Fruit fly (Drosophila melanogaster): ENCODE measurements around the gene CG14969.

The CG14969 gene

DNA sequence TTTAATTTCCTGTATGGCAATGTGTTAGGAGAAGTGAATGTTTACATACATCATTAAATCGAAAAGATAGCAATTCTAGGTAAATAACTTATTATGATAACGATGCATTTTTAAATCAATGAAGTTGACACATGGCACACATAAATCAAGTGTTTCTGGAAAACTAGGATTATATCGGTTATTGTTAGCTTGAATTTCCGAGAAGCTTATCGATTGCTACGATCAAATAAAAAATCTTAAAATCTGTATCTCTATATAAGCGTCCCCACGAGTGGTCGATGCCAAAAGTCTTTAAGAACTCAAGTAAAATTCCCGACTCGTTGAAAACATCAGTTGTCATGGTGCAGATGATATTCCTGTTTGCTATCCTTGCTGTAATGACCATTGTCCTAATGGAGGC, 20.1 kb downstream of the CG14969 start, which contains the start of gene Drsl3:
Gene Drsl3 (plus strand): TSS at position 301 of the 400 bp plus-strand sequence.
- no peak for TF ChIP-seq CG8478 (optimal IDR thresholded peaks at IDR 0.05)
- no peak for TF ChIP-seq Dll (optimal IDR thresholded peaks at IDR 0.05)
- TF ChIP-seq pan (optimal IDR thresholded peaks at IDR 0.05), result no peak
- TF ChIP-seq usp (GFP tag; optimal IDR thresholded peaks at IDR 0.05), result no peak
- no peak for TF ChIP-seq EcR (GFP tag; optimal IDR thresholded peaks at IDR 0.05)
- no peak for TF ChIP-seq psq (optimal IDR thresholded peaks at IDR 0.05)

DNA sequence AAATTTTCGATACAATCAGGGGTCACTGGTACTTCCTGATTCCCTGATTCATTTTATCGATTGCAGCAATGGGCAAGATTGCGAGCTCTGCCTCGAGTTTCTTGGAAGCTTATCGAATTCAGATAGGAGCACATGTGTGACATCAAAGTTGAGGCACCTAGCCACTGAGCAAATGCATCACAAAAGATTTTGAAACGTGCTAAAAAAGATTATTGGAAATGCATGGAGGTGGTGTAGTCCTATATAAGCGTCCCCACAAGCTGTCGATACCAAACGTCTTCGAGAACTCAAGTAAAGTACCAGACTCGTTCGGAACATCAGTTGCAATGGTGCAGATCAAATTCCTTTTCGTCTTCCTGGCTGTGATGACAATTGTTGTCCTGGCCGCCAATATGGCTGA, 20.7 kb downstream of the CG14969 start, which contains the start of gene Drsl2:
Gene Drsl2 (plus strand): TSS at position 301 of the 400 bp plus-strand sequence.
- TF ChIP-seq Dll (optimal IDR thresholded peaks at IDR 0.05) (no peak), EcR (GFP tag; optimal IDR thresholded peaks at IDR 0.05) (no peak), CG8478 (optimal IDR thresholded peaks at IDR 0.05) (no peak), usp (GFP tag; optimal IDR thresholded peaks at IDR 0.05) (no peak), pan (optimal IDR thresholded peaks at IDR 0.05) (no peak), psq (optimal IDR thresholded peaks at IDR 0.05) (no peak)

DNA sequence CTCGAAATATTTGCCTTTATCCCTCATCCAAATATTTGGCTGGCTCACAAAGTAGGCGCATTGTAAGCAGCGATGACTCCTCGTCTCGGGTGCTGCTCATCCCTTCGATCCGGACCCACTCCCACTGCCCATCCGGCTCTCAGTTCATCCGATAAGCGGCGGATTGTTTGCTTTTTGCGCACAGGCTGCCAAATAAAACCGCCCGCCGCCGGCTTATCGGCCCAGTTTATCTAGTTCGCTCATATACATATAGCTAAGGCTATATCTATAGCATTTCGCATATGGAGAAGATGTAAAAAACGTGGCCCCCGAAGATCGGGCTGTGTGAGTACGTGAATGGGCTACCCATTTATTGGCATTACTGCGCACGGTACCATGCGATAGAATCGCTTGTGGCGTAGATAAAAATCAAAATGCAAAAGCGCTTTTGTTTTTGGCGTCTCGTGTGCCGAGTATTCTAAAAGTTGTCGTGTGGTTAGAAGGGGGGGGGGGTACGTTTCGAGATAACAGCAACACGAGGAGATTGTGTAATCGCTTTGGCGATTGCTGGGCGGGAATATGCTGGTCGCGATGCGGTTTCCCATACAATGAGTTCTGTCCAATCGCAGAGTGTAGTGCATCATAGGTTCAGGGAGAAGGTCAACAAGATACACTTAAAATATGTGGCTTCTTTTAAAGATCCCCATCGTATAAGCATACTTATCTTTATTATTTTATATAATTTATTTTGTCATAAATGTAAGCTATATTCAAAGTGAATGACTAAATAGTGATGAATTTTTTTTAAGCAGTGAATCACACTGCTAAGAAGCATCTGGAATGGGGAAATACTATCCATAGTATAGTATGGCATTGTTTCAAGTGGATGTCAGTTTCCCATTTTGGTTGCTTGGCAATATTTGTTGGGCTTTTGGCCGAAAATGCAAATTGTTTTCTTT, 25.8 kb downstream of the CG14969 start:
- no peak for TF ChIP-seq psq (optimal IDR thresholded peaks at IDR 0.05)
- no peak for TF ChIP-seq CG8478 (optimal IDR thresholded peaks at IDR 0.05)
- TF ChIP-seq Dll (optimal IDR thresholded peaks at IDR 0.05), result no peak
- TF ChIP-seq pan (optimal IDR thresholded peaks at IDR 0.05), result no peak
- no peak for TF ChIP-seq usp (GFP tag; optimal IDR thresholded peaks at IDR 0.05)
- no peak for TF ChIP-seq EcR (GFP tag; optimal IDR thresholded peaks at IDR 0.05)

DNA sequence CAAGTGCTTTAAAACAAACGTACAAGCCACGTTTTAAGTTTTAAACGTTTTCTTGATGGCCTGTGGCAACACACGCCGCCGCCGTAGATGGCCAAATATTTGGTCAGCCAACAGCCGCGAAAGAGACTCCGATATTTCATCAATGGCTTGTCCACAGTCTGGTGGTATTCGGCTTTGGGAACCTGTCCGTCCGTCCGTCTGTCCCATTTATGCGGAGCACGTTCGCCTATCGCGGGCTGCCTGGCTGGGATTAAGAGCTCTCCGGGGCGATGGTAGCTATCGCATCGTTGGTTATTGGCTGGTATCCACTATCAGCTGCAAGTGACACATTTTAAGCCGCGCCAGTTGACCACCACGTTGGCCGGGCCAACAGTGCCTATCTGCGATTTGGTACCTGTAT, 27.2 kb downstream of the CG14969 start:
- TF ChIP-seq usp (GFP tag; optimal IDR thresholded peaks at IDR 0.05) (no peak), pan (optimal IDR thresholded peaks at IDR 0.05) (no peak), EcR (GFP tag; optimal IDR thresholded peaks at IDR 0.05) (no peak), Dll (optimal IDR thresholded peaks at IDR 0.05) (no peak)

DNA sequence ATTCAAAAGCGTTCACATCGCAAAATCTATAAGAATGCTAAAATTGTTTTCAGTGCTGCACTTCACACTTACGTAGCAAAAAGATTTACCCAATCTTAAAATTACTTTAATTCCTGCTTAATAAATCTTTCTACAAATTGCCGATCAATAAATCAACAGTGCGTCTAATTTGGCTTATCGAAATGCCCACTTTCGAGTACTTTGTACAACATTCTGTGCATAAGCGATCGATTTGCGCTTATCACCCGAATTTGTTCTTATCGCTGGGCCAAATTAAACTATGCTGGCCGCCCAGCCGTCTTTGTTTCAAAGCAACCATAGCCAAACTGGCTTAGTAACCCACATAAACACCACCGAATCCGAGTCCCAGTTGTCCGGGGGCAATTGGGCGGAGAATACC, 28.3 kb downstream of the CG14969 start:
- TF ChIP-seq EcR (GFP tag; optimal IDR thresholded peaks at IDR 0.05), result no peak
- no peak for TF ChIP-seq usp (GFP tag; optimal IDR thresholded peaks at IDR 0.05)
- TF ChIP-seq pan (optimal IDR thresholded peaks at IDR 0.05), result no peak
- TF ChIP-seq Dll (optimal IDR thresholded peaks at IDR 0.05), result no peak
- no peak for TF ChIP-seq psq (optimal IDR thresholded peaks at IDR 0.05)
- TF ChIP-seq CG8478 (optimal IDR thresholded peaks at IDR 0.05), result no peak

DNA sequence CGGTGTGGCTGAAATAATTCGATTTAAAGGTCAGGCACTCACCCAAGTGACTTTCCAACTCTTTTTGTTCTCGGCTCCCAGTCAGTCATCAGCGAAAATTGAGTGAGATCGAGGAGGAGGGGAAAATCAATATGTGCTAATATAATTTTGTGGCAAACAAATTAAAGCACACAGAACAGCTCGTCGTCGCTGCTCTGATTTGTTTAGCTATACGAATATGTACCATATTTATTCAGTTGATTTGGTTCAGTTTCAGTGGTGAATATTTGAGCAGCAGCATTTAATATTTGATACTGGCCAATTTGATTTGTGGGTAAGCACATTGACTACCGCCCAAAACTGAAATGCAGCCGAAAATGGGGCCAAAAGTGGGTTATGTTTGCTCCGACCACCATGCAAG, 29.3 kb downstream of the CG14969 start:
- no peak for TF ChIP-seq usp (GFP tag; optimal IDR thresholded peaks at IDR 0.05)
- no peak for TF ChIP-seq psq (optimal IDR thresholded peaks at IDR 0.05)
- TF ChIP-seq CG8478 (optimal IDR thresholded peaks at IDR 0.05), result no peak
- no peak for TF ChIP-seq pan (optimal IDR thresholded peaks at IDR 0.05)
- TF ChIP-seq Dll (optimal IDR thresholded peaks at IDR 0.05), result no peak
- TF ChIP-seq EcR (GFP tag; optimal IDR thresholded peaks at IDR 0.05), result no peak

DNA sequence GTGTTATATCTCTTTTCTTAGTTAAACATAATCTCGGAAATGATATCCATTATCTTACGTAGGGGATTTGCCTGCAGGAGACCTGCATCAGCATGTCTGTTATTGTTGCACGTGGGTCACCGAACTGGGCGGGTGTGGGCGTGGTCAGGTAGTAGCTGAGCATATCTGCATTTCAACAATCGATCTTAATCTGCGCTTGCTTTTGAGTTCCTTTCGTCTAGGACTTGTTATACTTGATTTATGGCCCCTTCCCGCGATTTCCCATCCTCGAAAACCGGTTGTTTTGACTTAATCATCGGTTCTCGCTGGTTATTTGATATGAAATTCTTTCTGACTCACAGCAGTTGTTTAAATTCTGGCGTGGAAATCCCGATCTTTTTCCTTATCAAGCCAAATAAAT, 30.0 kb downstream of the CG14969 start:
- no peak for TF ChIP-seq EcR (GFP tag; optimal IDR thresholded peaks at IDR 0.05)
- no peak for TF ChIP-seq usp (GFP tag; optimal IDR thresholded peaks at IDR 0.05)
- TF ChIP-seq psq (optimal IDR thresholded peaks at IDR 0.05), result no peak
- no peak for TF ChIP-seq pan (optimal IDR thresholded peaks at IDR 0.05)
- no peak for TF ChIP-seq CG8478 (optimal IDR thresholded peaks at IDR 0.05)

DNA sequence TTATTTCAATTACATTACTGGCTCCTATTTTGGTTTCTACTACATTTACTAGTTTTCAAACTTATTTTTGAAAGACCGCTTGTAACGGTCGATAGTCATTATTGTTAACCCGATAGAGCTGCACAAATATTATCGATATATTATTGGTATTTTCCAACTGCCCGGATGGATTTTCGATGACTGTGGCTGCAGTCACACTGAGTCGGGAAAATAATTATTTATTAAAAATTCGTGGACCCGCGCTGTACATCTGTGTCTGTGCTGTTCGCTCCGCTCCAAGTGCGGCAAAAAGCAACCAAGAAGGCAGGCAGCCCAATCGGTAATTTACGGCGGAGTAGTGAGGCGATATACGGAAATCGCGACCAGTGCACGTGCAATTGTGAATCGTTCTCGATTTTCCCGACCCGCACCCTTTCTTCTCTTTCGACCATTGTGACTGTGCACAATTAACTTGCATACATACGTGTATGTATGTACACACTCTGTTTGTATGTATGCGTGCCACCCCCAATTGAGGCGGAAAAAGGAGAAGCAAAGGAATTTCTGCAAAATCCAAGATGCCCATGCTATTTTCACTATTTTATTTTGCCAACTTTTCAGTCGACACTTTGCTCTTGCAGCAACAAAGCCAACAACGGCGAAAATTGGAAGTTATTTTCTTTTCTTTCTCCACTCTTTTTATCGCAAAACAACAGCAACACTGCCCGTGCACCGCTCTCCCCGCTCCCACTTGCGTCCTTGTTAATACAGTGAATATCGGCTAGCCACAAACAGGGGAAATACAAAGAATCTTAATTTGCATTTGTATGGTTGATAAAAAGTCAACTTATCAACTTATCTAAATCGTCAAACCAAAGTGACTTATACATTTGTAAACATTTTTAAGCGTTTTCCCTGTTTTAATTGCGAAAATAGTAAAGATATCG, 31.0 kb downstream of the CG14969 start, which contains the start of gene ZnT63C:
Gene ZnT63C (plus strand): TSS at position 175 of the 926 bp plus-strand sequence.
- TF ChIP-seq usp (GFP tag; optimal IDR thresholded peaks at IDR 0.05), result no peak
- no peak for TF ChIP-seq CG8478 (optimal IDR thresholded peaks at IDR 0.05)
- no peak for TF ChIP-seq pan (optimal IDR thresholded peaks at IDR 0.05)
- TF ChIP-seq EcR (GFP tag; optimal IDR thresholded peaks at IDR 0.05), result no peak
- no peak for TF ChIP-seq Dll (optimal IDR thresholded peaks at IDR 0.05)
- no peak for TF ChIP-seq psq (optimal IDR thresholded peaks at IDR 0.05)

DNA sequence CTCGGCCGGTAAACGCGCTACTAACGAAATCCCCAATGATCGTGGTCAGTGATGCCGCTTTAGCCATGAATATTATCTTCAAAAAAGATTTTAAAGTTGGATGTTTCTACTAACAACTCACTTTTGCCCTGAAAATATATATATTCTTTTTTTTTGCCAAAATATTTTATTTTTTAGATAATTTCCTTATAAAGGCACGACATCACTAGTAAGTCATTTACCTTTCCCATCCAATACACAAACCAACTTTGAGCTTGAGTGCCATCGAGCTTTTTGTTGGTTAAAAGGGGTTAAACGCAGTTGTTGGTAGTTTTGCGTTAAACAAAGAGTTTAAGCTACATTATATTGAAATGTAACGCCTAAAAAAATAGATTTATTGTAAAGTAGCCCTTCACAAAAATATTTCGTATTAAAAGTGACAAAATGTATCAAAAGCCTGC, 31.7 kb downstream of the CG14969 start, which contains the start of gene CG14968:
Gene CG14968 (minus strand): TSS at position 26 of the 440 bp plus-strand sequence.
- no peak for TF ChIP-seq Dll (optimal IDR thresholded peaks at IDR 0.05)
- TF ChIP-seq CG8478 (optimal IDR thresholded peaks at IDR 0.05), result no peak
- TF ChIP-seq pan (optimal IDR thresholded peaks at IDR 0.05), result no peak
- TF ChIP-seq EcR (GFP tag; optimal IDR thresholded peaks at IDR 0.05), result no peak
- TF ChIP-seq usp (GFP tag; optimal IDR thresholded peaks at IDR 0.05), result no peak
- no peak for TF ChIP-seq psq (optimal IDR thresholded peaks at IDR 0.05)

DNA sequence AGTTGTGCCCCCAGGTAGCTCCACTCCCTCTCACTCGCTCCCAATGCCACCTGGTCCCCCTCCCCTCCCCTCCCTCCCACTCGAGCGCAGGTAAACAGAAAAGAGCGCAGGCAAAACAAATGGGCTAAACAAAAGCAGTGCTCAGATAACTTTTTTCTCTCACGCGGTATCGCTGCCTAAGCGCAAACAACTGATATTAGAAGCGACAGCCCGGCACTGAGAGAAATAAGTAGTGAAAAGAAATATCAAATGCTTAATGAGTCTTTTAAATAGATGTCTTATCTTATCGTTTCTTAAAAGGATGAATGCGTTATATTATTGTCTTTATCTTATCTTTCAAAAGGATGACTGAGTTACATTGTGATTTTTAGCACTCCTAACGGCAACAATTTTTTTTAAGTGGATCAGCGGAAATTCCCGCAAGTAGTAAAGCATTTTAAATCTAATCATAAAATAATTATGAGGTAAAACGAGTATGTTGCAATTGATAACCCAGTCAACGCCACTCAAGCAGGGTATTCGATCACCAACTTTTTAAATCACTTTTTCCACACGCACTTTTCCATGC, 33.5 kb downstream of the CG14969 start:
- TF ChIP-seq pan (optimal IDR thresholded peaks at IDR 0.05) (no peak), EcR (GFP tag; optimal IDR thresholded peaks at IDR 0.05) (no peak), psq (optimal IDR thresholded peaks at IDR 0.05) (no peak), usp (GFP tag; optimal IDR thresholded peaks at IDR 0.05) (no peak), Dll (optimal IDR thresholded peaks at IDR 0.05) (no peak), CG8478 (optimal IDR thresholded peaks at IDR 0.05) (no peak)

DNA sequence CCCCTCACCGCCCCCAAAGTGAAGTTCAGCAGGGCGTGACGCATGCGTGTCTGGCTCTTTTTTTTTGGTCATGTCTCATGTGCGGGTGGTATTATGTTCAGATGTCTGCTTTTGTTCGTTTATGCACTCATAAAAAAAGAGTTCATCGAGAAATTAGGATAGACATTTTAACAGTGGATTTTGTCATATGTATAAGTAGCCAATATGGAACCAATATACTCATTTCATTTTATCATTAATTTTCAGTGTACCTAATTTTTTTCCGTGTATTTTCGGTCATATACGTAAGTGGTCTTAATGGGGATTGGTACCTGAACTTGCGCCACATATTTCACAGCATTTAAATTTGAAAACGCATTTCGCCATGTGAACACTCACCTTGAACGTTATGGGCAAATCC, 34.4 kb downstream of the CG14969 start:
- TF ChIP-seq psq (optimal IDR thresholded peaks at IDR 0.05) (no peak), usp (GFP tag; optimal IDR thresholded peaks at IDR 0.05) (no peak), CG8478 (optimal IDR thresholded peaks at IDR 0.05) (no peak), pan (optimal IDR thresholded peaks at IDR 0.05) (no peak), Dll (optimal IDR thresholded peaks at IDR 0.05) (no peak), EcR (GFP tag; optimal IDR thresholded peaks at IDR 0.05) (no peak)
